Fruit fly (Drosophila melanogaster) whole organism, embryonic: Measurements from ENCODE around the gene CG34125.

Experiments
- ATbp ChIP-seq: fragments of 200-800 bp; sonication (Bioruptor generic); optimal IDR thresholded peaks from 2 replicates; lab custom pipeline; 2017; ENCODE audit warnings: missing biosample characterization, mild to moderate bottlenecking, missing genetic modification characterization, missing genetic modification reagents
- CG10147 ChIP-seq: fragments of 200-800 bp; sonication (Bioruptor generic); optimal IDR thresholded peaks from 2 replicates; lab custom pipeline; 2019; ENCODE audit warnings: missing biosample characterization, mild to moderate bottlenecking, missing genetic modification characterization, moderate library complexity
- CG11093 ChIP-seq: fragments of 200-800 bp; sonication (Bioruptor generic); IDR thresholded peaks from 3 replicates; pipeline ENCODE4 v1.3.6; 2022; ENCODE audit warnings: missing biosample characterization, missing genetic modification characterization
- CG11398 ChIP-seq: fragments of 200-800 bp; sonication (Bioruptor generic); optimal IDR thresholded peaks from 2 replicates; lab custom pipeline; 2016; ENCODE audit warnings: missing biosample characterization, missing genetic modification characterization
- CG12236 ChIP-seq: fragments of 200-800 bp; sonication (Bioruptor generic); optimal IDR thresholded peaks from 2 replicates; lab custom pipeline; 2016; ENCODE audit warnings: missing biosample characterization, missing genetic modification characterization
- CG12744 ChIP-seq: fragments of 200-800 bp; sonication (Bioruptor generic); optimal IDR thresholded peaks from 2 replicates; lab custom pipeline; 2016; ENCODE audit warnings: missing biosample characterization, missing genetic modification characterization
- CG13287 ChIP-seq: fragments of 200-800 bp; sonication (Bioruptor generic); IDR thresholded peaks from 2 replicates; pipeline ENCODE4 v1.3.6; 2022; ENCODE audit warnings: missing biosample characterization, missing genetic modification characterization; ENCODE audit not compliant: partially characterized antibody
- CG13624 ChIP-seq: fragments of 200-800 bp; sonication (Bioruptor generic); optimal IDR thresholded peaks from 2 replicates; lab custom pipeline; 2016; ENCODE audit warnings: missing biosample characterization, missing genetic modification characterization
- CG15011 ChIP-seq: fragments of 200-800 bp; sonication (Bioruptor generic); optimal IDR thresholded peaks from 3 replicates; lab custom pipeline; 2018; ENCODE audit warnings: missing biosample characterization, mild to moderate bottlenecking, missing genetic modification characterization
- CG15601 ChIP-seq: fragments of 200-800 bp; sonication (Bioruptor generic); optimal IDR thresholded peaks from 3 replicates; lab custom pipeline; 2019; ENCODE audit warnings: missing biosample characterization, mild to moderate bottlenecking, missing genetic modification characterization, moderate library complexity
- CG16779 ChIP-seq: fragments of 200-800 bp; sonication (Bioruptor generic); IDR thresholded peaks from 2 replicates; pipeline ENCODE4 v1.3.6; 2022; ENCODE audit warnings: missing biosample characterization, missing genetic modification characterization
- CG16815 ChIP-seq: fragments of 200-800 bp; sonication (Bioruptor generic); optimal IDR thresholded peaks from 3 replicates; lab custom pipeline; 2017; ENCODE audit warnings: missing biosample characterization, mild to moderate bottlenecking, missing genetic modification characterization
- CG17361 ChIP-seq: fragments of 200-800 bp; sonication (Bioruptor generic); IDR thresholded peaks from 3 replicates; pipeline ENCODE4 v1.3.6; 2022; ENCODE audit warnings: missing biosample characterization, missing genetic modification characterization
- CG17568 ChIP-seq: fragments of 200-800 bp; sonication (Bioruptor generic); optimal IDR thresholded peaks from 2 replicates; lab custom pipeline; 2018; ENCODE audit warnings: missing biosample characterization, mild to moderate bottlenecking, missing genetic modification characterization, moderate library complexity
- CG17912 ChIP-seq: fragments of 200-800 bp; sonication (Bioruptor generic); optimal IDR thresholded peaks from 2 replicates; lab custom pipeline; 2018; ENCODE audit warnings: missing biosample characterization, mild to moderate bottlenecking, missing genetic modification characterization
- CG18476 ChIP-seq: fragments of 200-800 bp; sonication (Bioruptor generic); optimal IDR thresholded peaks from 2 replicates; lab custom pipeline; 2016; ENCODE audit warnings: missing biosample characterization, mild to moderate bottlenecking, missing genetic modification characterization
- CG2712 ChIP-seq: fragments of 200-800 bp; optimal IDR thresholded peaks from 3 replicates; lab custom pipeline; 2019; ENCODE audit warnings: missing biosample characterization, mild to moderate bottlenecking, missing genetic modification characterization, moderate library complexity
- CG3065 ChIP-seq: fragments of 200-800 bp; sonication (Bioruptor generic); optimal IDR thresholded peaks from 2 replicates; lab custom pipeline; 2016; ENCODE audit warnings: missing biosample characterization, missing genetic modification characterization
- CG4820 ChIP-seq: fragments of 200-800 bp; sonication (Bioruptor generic); optimal IDR thresholded peaks from 3 replicates; lab custom pipeline; 2016; ENCODE audit warnings: missing biosample characterization, missing genetic modification characterization
- CG6765 ChIP-seq: fragments of 200-800 bp; sonication (Bioruptor generic); optimal IDR thresholded peaks from 3 replicates; lab custom pipeline; 2017; ENCODE audit warnings: missing biosample characterization, mild to moderate bottlenecking, missing genetic modification characterization
- CG7357 ChIP-seq: fragments of 200-800 bp; sonication (Bioruptor generic); IDR thresholded peaks from 3 replicates; pipeline ENCODE4 v1.3.6; 2022; ENCODE audit warnings: missing biosample characterization, missing genetic modification characterization
- CG7745 ChIP-seq: fragments of 200-800 bp; sonication (Bioruptor generic); optimal IDR thresholded peaks from 2 replicates; lab custom pipeline; 2018; ENCODE audit warnings: missing biosample characterization, mild to moderate bottlenecking, missing genetic modification characterization, moderate library complexity
- CG8478 ChIP-seq: fragments of >200 bp; optimal IDR thresholded peaks from 2 replicates; lab custom pipeline; 2018
- CG9817 ChIP-seq: fragments of 200-800 bp; sonication (Bioruptor generic); optimal IDR thresholded peaks from 2 replicates; lab custom pipeline; 2018; ENCODE audit warnings: missing biosample characterization, mild to moderate bottlenecking, missing genetic modification characterization, moderate library complexity
- CTCF ChIP-seq: fragments of 200-800 bp; sonication (Bioruptor generic); optimal IDR thresholded peaks from 2 replicates; lab custom pipeline; 2017; ENCODE audit warnings: missing biosample characterization, mild to moderate bottlenecking, missing genetic modification characterization, moderate library complexity
- Ets97D ChIP-seq: fragments of 200-800 bp; sonication (Bioruptor generic); optimal IDR thresholded peaks from 3 replicates; lab custom pipeline; 2016; ENCODE audit warnings: missing biosample characterization, missing genetic modification characterization
- Fer2 ChIP-seq: fragments of 200-800 bp; sonication (Bioruptor generic); optimal IDR thresholded peaks from 2 replicates; lab custom pipeline; 2018; ENCODE audit warnings: missing biosample characterization, mild to moderate bottlenecking, missing genetic modification characterization, moderate library complexity
- GATAe ChIP-seq: fragments of 200-800 bp; sonication (Bioruptor generic); conservative IDR thresholded peaks from 2 replicates; pipeline ENCODE4 v1.3.6; 2022; ENCODE audit warnings: missing biosample characterization, missing genetic modification characterization
- HHEX ChIP-seq: fragments of 200-800 bp; sonication (Bioruptor generic); optimal IDR thresholded peaks from 3 replicates; lab custom pipeline; 2017; ENCODE audit warnings: missing biosample characterization, mild to moderate bottlenecking, missing genetic modification characterization, missing genetic modification reagents
- Hr51 ChIP-seq, 2 experiments: fragments of 200-800 bp; sonication (Bioruptor generic); optimal IDR thresholded peaks; 2 replicates in 1 of 2; 3 replicates in 1 of 2; lab custom pipeline; 2016 to 2018; ENCODE audit warnings: missing biosample characterization in 2 of 2, missing genetic modification characterization in 2 of 2, mild to moderate bottlenecking in 1 of 2, moderate library complexity in 1 of 2
- Mes4 ChIP-seq: fragments of 200-800 bp; sonication (Bioruptor generic); optimal IDR thresholded peaks from 2 replicates; lab custom pipeline; 2016; ENCODE audit warnings: missing biosample characterization, missing genetic modification characterization
- NC2α ChIP-seq: fragments of 200-800 bp; sonication (Bioruptor generic); optimal IDR thresholded peaks from 2 replicates; lab custom pipeline; 2016; ENCODE audit warnings: missing biosample characterization, missing genetic modification characterization
- Nf-YC ChIP-seq: fragments of 200-800 bp; optimal IDR thresholded peaks from 3 replicates; lab custom pipeline; 2019; ENCODE audit warnings: missing biosample characterization, mild to moderate bottlenecking, missing genetic modification characterization, moderate library complexity
- Vsx1 ChIP-seq: fragments of 200-800 bp; sonication (Bioruptor generic); optimal IDR thresholded peaks from 2 replicates; lab custom pipeline; 2017; ENCODE audit warnings: missing biosample characterization, mild to moderate bottlenecking, missing genetic modification characterization, missing genetic modification reagents
- YL-1 ChIP-seq: fragments of 200-800 bp; sonication (Bioruptor generic); optimal IDR thresholded peaks from 3 replicates; lab custom pipeline; 2017; ENCODE audit warnings: missing biosample characterization, mild to moderate bottlenecking, missing genetic modification characterization
- bigmax ChIP-seq: fragments of 200-800 bp; sonication (Bioruptor generic); optimal IDR thresholded peaks from 2 replicates; lab custom pipeline; 2018; ENCODE audit warnings: missing biosample characterization, mild to moderate bottlenecking, missing genetic modification characterization
- btn ChIP-seq: fragments of 200-800 bp; sonication (Bioruptor generic); optimal IDR thresholded peaks from 2 replicates; lab custom pipeline; 2016; ENCODE audit warnings: missing biosample characterization, missing genetic modification characterization
- cato ChIP-seq: fragments of 200-800 bp; sonication (Bioruptor generic); optimal IDR thresholded peaks from 2 replicates; lab custom pipeline; 2016; ENCODE audit warnings: missing biosample characterization, missing genetic modification characterization, borderline replicate concordance
- corto ChIP-seq: fragments of 200-800 bp; sonication (Bioruptor generic); optimal IDR thresholded peaks from 2 replicates; lab custom pipeline; 2016; ENCODE audit warnings: missing biosample characterization, mild to moderate bottlenecking, missing genetic modification characterization, moderate library complexity
- dysf ChIP-seq: fragments of 200-800 bp; sonication (Bioruptor generic); IDR thresholded peaks from 3 replicates; pipeline ENCODE4 v1.3.6; 2022; ENCODE audit warnings: missing biosample characterization, missing genetic modification characterization
- esg ChIP-seq: fragments of 200-800 bp; sonication (Bioruptor generic); conservative IDR thresholded peaks from 2 replicates; pipeline ENCODE4 v1.3.6; 2022; ENCODE audit warnings: missing biosample characterization, missing genetic modification characterization
- inv ChIP-seq: fragments of 200-800 bp; sonication (Bioruptor generic); IDR thresholded peaks from 2 replicates; pipeline ENCODE4 v1.3.6; 2022; ENCODE audit warnings: missing biosample characterization, missing genetic modification characterization; ENCODE audit not compliant: partially characterized antibody
- kah ChIP-seq: fragments of 200-800 bp; sonication (Bioruptor generic); optimal IDR thresholded peaks from 2 replicates; lab custom pipeline; 2018; ENCODE audit warnings: missing biosample characterization, mild to moderate bottlenecking, missing genetic modification characterization
- nmo ChIP-seq: fragments of 200-800 bp; sonication (Bioruptor generic); optimal IDR thresholded peaks from 2 replicates; lab custom pipeline; 2018; ENCODE audit warnings: missing biosample characterization, mild to moderate bottlenecking, missing genetic modification characterization, moderate library complexity
- ro ChIP-seq: fragments of 200-800 bp; sonication (Bioruptor generic); IDR thresholded peaks from 2 replicates; pipeline ENCODE4 v1.3.6; 2022; ENCODE audit warnings: missing biosample characterization, missing genetic modification characterization
- sd ChIP-seq: fragments of 200-800 bp; sonication (Bioruptor generic); optimal IDR thresholded peaks from 3 replicates; lab custom pipeline; 2018; ENCODE audit warnings: missing biosample characterization, mild to moderate bottlenecking, missing genetic modification characterization, moderate library complexity
- sisA ChIP-seq: fragments of 200-800 bp; sonication (Bioruptor generic); IDR thresholded peaks from 2 replicates; pipeline ENCODE4 v1.3.6; 2022; ENCODE audit warnings: missing biosample characterization, missing genetic modification characterization
- sna ChIP-seq: fragments of 200-800 bp; sonication (Bioruptor generic); IDR thresholded peaks from 2 replicates; pipeline ENCODE4 v1.3.6; 2022; ENCODE audit warnings: missing biosample characterization, missing genetic modification characterization; ENCODE audit not compliant: partially characterized antibody
- sug ChIP-seq: fragments of 200-800 bp; optimal IDR thresholded peaks from 2 replicates; lab custom pipeline; 2019; ENCODE audit warnings: missing biosample characterization, mild to moderate bottlenecking, missing genetic modification characterization, moderate library complexity
- twi ChIP-seq: fragments of 200-800 bp; optimal IDR thresholded peaks from 2 replicates; lab custom pipeline; 2019; ENCODE audit warnings: missing biosample characterization, mild to moderate bottlenecking, missing genetic modification characterization, moderate library complexity

The CG34125 gene

dm6 chr2L:5000287-5000871 lies 34.9 kb downstream of the CG34125 start (continued):
- TF ChIP-seq GATAe (peak; percentile 29; the same call in 1 of the 2 replicates), CG11093 (peak; percentile 76), CG15011 (GFP tag; lab: Kevin White, UChicago) (peak; percentile 81), CTCF (GFP tag; lab: Kevin White, UChicago) (peak; percentile 20), CG7357 (GFP tag; lab: Robert Waterston, UW) (peak; percentile 72), CG17568 (GFP tag; lab: Kevin White, UChicago) (peak; percentile 87), Mes4 (GFP tag; lab: Kevin White, UChicago) (peak; percentile 48), sd (tag; lab: Kevin White, UChicago) (peak; percentile 53), Fer2 (tag; lab: Kevin White, UChicago) (peak; percentile 75), sisA (GFP tag; lab: Robert Waterston, UW) (peak; percentile 82), nmo (peak; percentile 86), inv (no peak), CG6765 (GFP tag; lab: Kevin White, UChicago) (peak; percentile 72), btn (GFP tag; lab: Kevin White, UChicago) (no peak), CG4820 (GFP tag; lab: Kevin White, UChicago) (peak; percentile 73), kah (GFP tag; lab: Kevin White, UChicago) (peak; percentile 60), CG13624 (peak; percentile 57), CG11398 (GFP tag; lab: Kevin White, UChicago) (peak; percentile 49), cato (GFP tag; lab: Kevin White, UChicago) (peak; percentile 21), CG17361 (GFP tag; lab: Robert Waterston, UW) (peak; percentile 84), Ets97D (GFP tag; lab: Kevin White, UChicago) (peak; percentile 16), CG3065 (GFP tag; lab: Kevin White, UChicago) (peak; percentile 45), CG18476 (peak; percentile 78), sug (tag; lab: Kevin White, UChicago) (peak; percentile 80), CG7745 (tag; lab: Kevin White, UChicago) (peak; percentile 30), NC2α (no peak), Nf-YC (tag; lab: Kevin White, UChicago) (peak; percentile 81), dysf (GFP tag; lab: Robert Waterston, UW) (peak; percentile 86), esg (GFP tag; lab: Robert Waterston, UW) (peak; percentile 76), ro (peak; percentile 57; the same call in 1 of the 2 replicates), corto (GFP tag; lab: Kevin White, UChicago) (peak; percentile 69), Hr51 (GFP tag; optimal IDR thresholded peaks at IDR 0.05; lab: Kevin White, UChicago) (peak; percentile 23 to 87), CG16779 (GFP tag; lab: Robert Waterston, UW) (no peak), CG15601 (tag; lab: Kevin White, UChicago) (peak; percentile 79), CG2712 (peak; percentile 92), CG9817 (tag; lab: Kevin White, UChicago) (peak; percentile 72), YL-1 (peak; percentile 51), CG16815 (GFP tag; lab: Kevin White, UChicago) (peak; percentile 90), CG12236 (GFP tag; lab: Kevin White, UChicago) (peak; percentile 63), sna (GFP tag; lab: Robert Waterston, UW) (no peak), Vsx1 (GFP tag; lab: Kevin White, UChicago) (peak; percentile 38), ATbp (peak; percentile 77), twi (peak; percentile 89), CG13287 (GFP tag; lab: Robert Waterston, UW) (no peak), HHEX (GFP tag; lab: Kevin White, UChicago) (peak; percentile 85), CG8478 (no peak), bigmax (GFP tag; lab: Kevin White, UChicago) (no peak), CG12744 (GFP tag; lab: Kevin White, UChicago) (peak; percentile 75), CG17912 (GFP tag; lab: Kevin White, UChicago) (no peak), CG10147 (GFP tag; lab: Kevin White, UChicago) (peak; percentile 74)
